Fruit fly (Drosophila melanogaster): Measurements from ENCODE around the gene fry.

DNA sequence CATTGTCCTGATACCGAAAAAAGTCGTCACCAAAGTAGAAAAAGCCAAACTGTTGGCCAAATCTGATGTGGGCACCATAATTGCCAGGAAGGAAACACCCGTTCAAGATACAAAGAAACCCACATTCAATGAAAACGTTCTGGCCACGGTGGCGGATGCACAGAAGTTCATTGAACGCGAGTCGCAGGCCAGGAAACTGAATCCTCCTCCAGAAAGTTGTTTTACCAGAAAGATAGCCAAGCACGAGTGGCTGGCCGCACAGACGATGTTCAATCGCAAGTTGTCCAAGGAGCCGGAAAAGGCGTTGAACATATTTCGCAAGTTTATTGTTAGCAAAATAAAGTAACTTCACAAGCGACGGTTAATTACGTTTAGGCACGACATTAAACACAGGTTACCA, 41.2 kb upstream of the fry start:
- no peak for TF ChIP-seq CG8478 (optimal IDR thresholded peaks at IDR 0.05)
- no peak for TF ChIP-seq psq (optimal IDR thresholded peaks at IDR 0.05)

Data from whole organism.